Fruit fly (Drosophila melanogaster) whole organism, embryonic: Measurements from ENCODE around the gene Hrs.

Experiments
- Bgb ChIP-seq: fragments of 200-800 bp; sonication (Bioruptor generic); IDR thresholded peaks from 2 replicates; pipeline ENCODE4 v1.3.6; 2022; ENCODE audit warnings: missing biosample characterization, missing genetic modification characterization; ENCODE audit not compliant: partially characterized antibody
- CG10543 ChIP-seq: fragments of 200-800 bp; sonication (Bioruptor generic); optimal IDR thresholded peaks from 3 replicates; lab custom pipeline; 2017; ENCODE audit warnings: missing biosample characterization, mild to moderate bottlenecking, missing genetic modification characterization, moderate library complexity
- CG12155 ChIP-seq: fragments of 200-800 bp; sonication (Bioruptor generic); optimal IDR thresholded peaks from 3 replicates; lab custom pipeline; 2016; ENCODE audit warnings: missing biosample characterization, missing genetic modification characterization
- CG12659 ChIP-seq: fragments of 200-800 bp; sonication (Bioruptor generic); optimal IDR thresholded peaks from 3 replicates; lab custom pipeline; 2017; ENCODE audit warnings: mild to moderate bottlenecking, missing biosample characterization, missing genetic modification reagents, missing genetic modification characterization
- CG12769 ChIP-seq: fragments of 200-800 bp; sonication (Bioruptor generic); optimal IDR thresholded peaks from 2 replicates; lab custom pipeline; 2019; ENCODE audit warnings: missing biosample characterization, mild to moderate bottlenecking, missing genetic modification characterization, moderate library complexity
- CG13894 ChIP-seq: fragments of 200-800 bp; sonication (Bioruptor generic); optimal IDR thresholded peaks from 3 replicates; lab custom pipeline; 2018; ENCODE audit warnings: missing biosample characterization, mild to moderate bottlenecking, missing genetic modification characterization, moderate library complexity
- CG15479 ChIP-seq: fragments of 200-800 bp; sonication (Bioruptor generic); optimal IDR thresholded peaks from 3 replicates; lab custom pipeline; 2019; ENCODE audit warnings: missing biosample characterization, mild to moderate bottlenecking, missing genetic modification characterization, moderate library complexity
- CG15514 ChIP-seq: fragments of 200-800 bp; sonication (Bioruptor generic); optimal IDR thresholded peaks from 3 replicates; lab custom pipeline; 2017; ENCODE audit warnings: missing biosample characterization, missing genetic modification characterization, mild to moderate bottlenecking, moderate library complexity, missing genetic modification reagents
- CG18476 ChIP-seq: fragments of 200-800 bp; sonication (Bioruptor generic); optimal IDR thresholded peaks from 2 replicates; lab custom pipeline; 2016; ENCODE audit warnings: missing biosample characterization, mild to moderate bottlenecking, missing genetic modification characterization
- CG2202 ChIP-seq: fragments of 200-800 bp; sonication (Bioruptor generic); optimal IDR thresholded peaks from 2 replicates; lab custom pipeline; 2018; ENCODE audit warnings: missing biosample characterization, mild to moderate bottlenecking, missing genetic modification characterization
- CG30020 ChIP-seq: fragments of 200-800 bp; optimal IDR thresholded peaks from 2 replicates; lab custom pipeline; 2019; ENCODE audit warnings: missing biosample characterization, mild to moderate bottlenecking, missing genetic modification characterization, moderate library complexity
- CG33213 ChIP-seq: fragments of 200-800 bp; sonication (Bioruptor generic); optimal IDR thresholded peaks from 3 replicates; lab custom pipeline; 2016; ENCODE audit warnings: missing biosample characterization, missing genetic modification characterization
- CG34422 ChIP-seq: fragments of 200-800 bp; sonication (Bioruptor generic); IDR thresholded peaks from 3 replicates; pipeline ENCODE4 v1.3.6; 2022; ENCODE audit warnings: missing biosample characterization, missing genetic modification characterization
- CG4617 ChIP-seq: fragments of 200-800 bp; sonication (Bioruptor generic); optimal IDR thresholded peaks from 3 replicates; lab custom pipeline; 2016; ENCODE audit warnings: missing biosample characterization, missing genetic modification characterization, borderline replicate concordance
- CG4707 ChIP-seq: fragments of 200-800 bp; sonication (Bioruptor generic); optimal IDR thresholded peaks from 2 replicates; lab custom pipeline; 2018; ENCODE audit warnings: missing biosample characterization, mild to moderate bottlenecking, missing genetic modification characterization, moderate library complexity
- CG8290 ChIP-seq, 3 experiments: fragments of 200-800 bp; sonication (Bioruptor generic); optimal IDR thresholded peaks; 2 replicates each; lab custom pipeline; 2016 to 2019; ENCODE audit warnings: missing biosample characterization in 3 of 3, missing genetic modification characterization in 3 of 3, mild to moderate bottlenecking in 2 of 3, moderate library complexity in 1 of 3
- CG8765 ChIP-seq: fragments of 200-800 bp; sonication (Bioruptor generic); IDR thresholded peaks from 2 replicates; pipeline ENCODE4 v1.3.6; 2022; ENCODE audit warnings: missing biosample characterization, missing genetic modification characterization
- CG9727 ChIP-seq: fragments of 200-800 bp; sonication (Bioruptor generic); optimal IDR thresholded peaks from 3 replicates; lab custom pipeline; 2017; ENCODE audit warnings: missing biosample characterization, mild to moderate bottlenecking, missing genetic modification characterization
- CkIIα-i1 ChIP-seq: fragments of 200-800 bp; sonication (Bioruptor generic); IDR thresholded peaks from 2 replicates; pipeline ENCODE4 v1.3.6; 2022; ENCODE audit warnings: missing biosample characterization, missing genetic modification characterization
- D19B ChIP-seq: fragments of 200-800 bp; sonication (Bioruptor generic); optimal IDR thresholded peaks from 2 replicates; lab custom pipeline; 2017; ENCODE audit warnings: missing biosample characterization, mild to moderate bottlenecking, missing genetic modification characterization
- Deaf1 ChIP-seq: fragments of 200-800 bp; optimal IDR thresholded peaks from 3 replicates; lab custom pipeline; 2019; ENCODE audit warnings: missing biosample characterization, mild to moderate bottlenecking, missing genetic modification characterization, moderate library complexity
- ERR ChIP-seq: fragments of 200-800 bp; sonication (Bioruptor generic); optimal IDR thresholded peaks from 2 replicates; lab custom pipeline; 2016; ENCODE audit warnings: missing biosample characterization, missing genetic modification characterization
- Eip74EF ChIP-seq, 2 experiments: fragments of 200-800 bp in 1 of 2; fragments of >200 bp in 1 of 2; sonication (Bioruptor generic) in 1 of 2; optimal IDR thresholded peaks; 2 replicates each; lab custom pipeline; 2017 to 2019; ENCODE audit warnings: missing biosample characterization in 2 of 2, missing genetic modification characterization in 2 of 2, mild to moderate bottlenecking in 1 of 2, moderate library complexity in 1 of 2
- Elba2 ChIP-seq: fragments of 200-800 bp; sonication (Bioruptor generic); optimal IDR thresholded peaks from 3 replicates; lab custom pipeline; 2016; ENCODE audit warnings: missing biosample characterization, missing genetic modification characterization
- Hey ChIP-seq: fragments of 200-800 bp; sonication (Bioruptor generic); optimal IDR thresholded peaks from 3 replicates; lab custom pipeline; 2018; ENCODE audit warnings: missing biosample characterization, mild to moderate bottlenecking, missing genetic modification characterization
- HmgZ ChIP-seq: fragments of 200-800 bp; sonication (Bioruptor generic); optimal IDR thresholded peaks from 2 replicates; lab custom pipeline; 2018; ENCODE audit warnings: missing biosample characterization, mild to moderate bottlenecking, missing genetic modification characterization
- Lim3 ChIP-seq: fragments of 200-800 bp; sonication (Bioruptor generic); IDR thresholded peaks from 2 replicates; pipeline ENCODE4 v1.3.6; 2022; ENCODE audit warnings: missing biosample characterization, missing genetic modification characterization
- PHDP ChIP-seq: fragments of 200-800 bp; sonication (Bioruptor generic); optimal IDR thresholded peaks from 3 replicates; lab custom pipeline; 2018; ENCODE audit warnings: missing biosample characterization, mild to moderate bottlenecking, missing genetic modification characterization, moderate library complexity
- Sox102F ChIP-seq: fragments of 200-800 bp; sonication (Bioruptor generic); optimal IDR thresholded peaks from 2 replicates; lab custom pipeline; 2018; ENCODE audit warnings: missing biosample characterization, mild to moderate bottlenecking, missing genetic modification characterization, moderate library complexity
- Trl ChIP-seq, 3 experiments: fragments of >200 bp in 2 of 3; fragments of 200-800 bp in 1 of 3; sonication (Bioruptor generic) in 1 of 3; optimal IDR thresholded peaks; 2 replicates in 1 of 3; 3 replicates in 2 of 3; lab custom pipeline; 2016 to 2017; ENCODE audit warnings: missing biosample characterization in 1 of 3, missing genetic modification characterization in 1 of 3
- ci ChIP-seq: fragments of 200-800 bp; sonication (Bioruptor generic); IDR thresholded peaks from 3 replicates; pipeline ENCODE4 v1.3.6; 2022; ENCODE audit warnings: missing biosample characterization, missing genetic modification characterization
- corto ChIP-seq: fragments of 200-800 bp; sonication (Bioruptor generic); optimal IDR thresholded peaks from 2 replicates; lab custom pipeline; 2016; ENCODE audit warnings: missing biosample characterization, mild to moderate bottlenecking, missing genetic modification characterization, moderate library complexity
- en ChIP-seq: fragments of 200-800 bp; sonication (Bioruptor generic); optimal IDR thresholded peaks from 2 replicates; lab custom pipeline; 2016; ENCODE audit warnings: missing biosample characterization, missing genetic modification characterization
- ftz-f1 ChIP-seq: fragments of 200-800 bp; sonication (Bioruptor generic); optimal IDR thresholded peaks from 2 replicates; lab custom pipeline; 2016; ENCODE audit warnings: missing biosample characterization, missing genetic modification characterization
- gro ChIP-seq: fragments of 200-800 bp; sonication (Bioruptor generic); optimal IDR thresholded peaks from 2 replicates; lab custom pipeline; 2016; ENCODE audit warnings: missing biosample characterization, missing genetic modification characterization
- kni ChIP-seq: fragments of 200-800 bp; sonication (Bioruptor generic); optimal IDR thresholded peaks from 3 replicates; lab custom pipeline; 2017; ENCODE audit warnings: mild to moderate bottlenecking, missing biosample characterization, missing genetic modification reagents, missing genetic modification characterization
- lbe ChIP-seq: fragments of 200-800 bp; sonication (Bioruptor generic); optimal IDR thresholded peaks from 2 replicates; lab custom pipeline; 2016; ENCODE audit warnings: missing biosample characterization, mild to moderate bottlenecking, missing genetic modification characterization
- nerfin-2 ChIP-seq: fragments of 200-800 bp; sonication (Bioruptor generic); IDR thresholded peaks from 2 replicates; pipeline ENCODE4 v1.3.6; 2022; ENCODE audit warnings: missing biosample characterization, missing genetic modification characterization; ENCODE audit not compliant: partially characterized antibody
- nmo ChIP-seq: fragments of 200-800 bp; sonication (Bioruptor generic); optimal IDR thresholded peaks from 2 replicates; lab custom pipeline; 2018; ENCODE audit warnings: missing biosample characterization, mild to moderate bottlenecking, missing genetic modification characterization, moderate library complexity
- sd ChIP-seq: fragments of 200-800 bp; sonication (Bioruptor generic); optimal IDR thresholded peaks from 3 replicates; lab custom pipeline; 2018; ENCODE audit warnings: missing biosample characterization, mild to moderate bottlenecking, missing genetic modification characterization, moderate library complexity
- sr ChIP-seq: fragments of 200-800 bp; sonication (Bioruptor generic); IDR thresholded peaks from 3 replicates; pipeline ENCODE4 v1.3.6; 2022; ENCODE audit warnings: missing biosample characterization, missing genetic modification characterization
- sug ChIP-seq: fragments of 200-800 bp; optimal IDR thresholded peaks from 2 replicates; lab custom pipeline; 2019; ENCODE audit warnings: missing biosample characterization, mild to moderate bottlenecking, missing genetic modification characterization, moderate library complexity
- twi ChIP-seq: fragments of 200-800 bp; optimal IDR thresholded peaks from 2 replicates; lab custom pipeline; 2019; ENCODE audit warnings: missing biosample characterization, mild to moderate bottlenecking, missing genetic modification characterization, moderate library complexity
- unc-4 ChIP-seq: fragments of 200-800 bp; sonication (Bioruptor generic); IDR thresholded peaks from 2 replicates; pipeline ENCODE4 v1.3.6; 2022; ENCODE audit warnings: missing biosample characterization, missing genetic modification characterization; ENCODE audit not compliant: partially characterized antibody

The Hrs gene

DNA sequence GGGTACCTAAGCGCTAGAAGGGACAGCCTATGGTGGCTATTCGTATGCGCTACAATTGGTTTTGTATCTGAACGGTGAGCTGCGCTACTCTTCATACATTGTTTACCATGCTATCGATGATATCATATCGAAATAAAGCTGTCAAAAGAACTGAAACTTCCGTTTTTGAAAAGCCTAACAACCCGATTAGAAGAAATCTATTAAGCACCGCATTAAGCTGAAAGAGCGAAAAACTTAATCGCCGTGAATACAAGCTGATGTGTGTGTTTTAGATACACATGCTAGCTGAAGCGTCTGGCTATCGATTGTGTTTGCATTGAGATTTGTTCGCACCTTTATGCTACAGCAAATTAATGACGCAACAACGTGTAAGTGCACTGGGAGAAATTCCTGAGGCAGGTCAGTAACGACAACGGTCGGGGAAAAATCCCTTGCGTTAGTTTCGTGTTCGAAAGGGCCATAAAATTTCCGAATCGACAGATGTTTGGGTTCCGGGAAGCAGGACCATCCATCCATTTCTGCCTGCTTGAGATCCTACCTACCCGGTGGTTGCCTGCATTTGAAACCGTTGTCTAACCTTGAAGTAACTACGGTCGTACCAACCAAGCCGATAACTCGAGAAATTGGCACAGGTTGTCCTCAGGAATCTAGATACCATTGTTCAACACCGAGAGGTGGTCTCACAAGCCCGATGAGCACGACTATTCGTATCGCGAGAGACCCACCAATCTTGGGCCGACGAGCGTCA lies 10.7 kb downstream of the Hrs start (continued):
- TF ChIP-seq Lim3 (GFP tag; lab: Robert Waterston, UW) = no peak

dm6 chr2L:2751085-2751710 lies 11.4 kb downstream of the Hrs start:
- TF ChIP-seq Eip74EF (GFP tag; optimal IDR thresholded peaks at IDR 0.05; lab: Kevin White, UChicago) (no peak), Bgb (no peak), PHDP (tag; lab: Kevin White, UChicago) (no peak), CG15479 (peak; percentile 70), Trl (optimal IDR thresholded peaks at IDR 0.05; lab: Kevin White, UChicago) (peak in 1 of 2 experiments; percentile 55), Trl (GFP tag; optimal IDR thresholded peaks at IDR 0.05; lab: Kevin White, UChicago) (no peak), Lim3 (GFP tag; lab: Robert Waterston, UW) (no peak), nmo (GFP tag; lab: Kevin White, UChicago) (no peak), en (GFP tag; lab: Kevin White, UChicago) (no peak), Sox102F (GFP tag; lab: Kevin White, UChicago) (no peak), lbe (GFP tag; lab: Kevin White, UChicago) (peak; percentile 17), Elba2 (GFP tag; lab: Kevin White, UChicago) (no peak), ci (no peak), ERR (GFP tag; lab: Kevin White, UChicago) (no peak), CG8290 (GFP tag; optimal IDR thresholded peaks at IDR 0.05; lab: Kevin White, UChicago) (no peak), CG8290 (tag; optimal IDR thresholded peaks at IDR 0.05; lab: Kevin White, UChicago) (peak in 1 of 2 experiments; percentile 53), CG9727 (GFP tag; lab: Kevin White, UChicago) (no peak), CG2202 (no peak), CG10543 (peak; percentile 89), Deaf1 (tag; lab: Kevin White, UChicago) (peak; percentile 79), CG8765 (GFP tag; lab: Robert Waterston, UW) (no peak), twi (no peak), CG4707 (GFP tag; lab: Kevin White, UChicago) (no peak), nerfin-2 (GFP tag; lab: Robert Waterston, UW) (no peak), CG12769 (tag; lab: Kevin White, UChicago) (peak; percentile 82), corto (peak; percentile 36), CG18476 (GFP tag; lab: Kevin White, UChicago) (no peak), CG12659 (no peak), CG15514 (GFP tag; lab: Kevin White, UChicago) (peak; percentile 41), CG12155 (GFP tag; lab: Kevin White, UChicago) (no peak), CG30020 (tag; lab: Kevin White, UChicago) (no peak), unc-4 (GFP tag; lab: Robert Waterston, UW) (no peak), CG33213 (GFP tag; lab: Kevin White, UChicago) (no peak), sd (tag; lab: Kevin White, UChicago) (peak; percentile 82), sr (GFP tag; lab: Robert Waterston, UW) (no peak), CG34422 (GFP tag; lab: Robert Waterston, UW) (no peak), D19B (GFP tag; lab: Kevin White, UChicago) (peak; percentile 94), CG4617 (no peak), CkIIα-i1 (GFP tag; lab: Robert Waterston, UW) (no peak), sug (tag; lab: Kevin White, UChicago) (peak; percentile 81), ftz-f1 (GFP tag; lab: Kevin White, UChicago) (peak; percentile 5), gro (peak; percentile 36), Hey (tag; lab: Kevin White, UChicago) (peak; percentile 15), kni (GFP tag; lab: Kevin White, UChicago) (no peak), HmgZ (tag; lab: Kevin White, UChicago) (peak; percentile 32), CG13894 (tag; lab: Kevin White, UChicago) (peak; percentile 97)
